Fruit fly (Drosophila melanogaster): Measurements from ENCODE around the gene AdamTS-A.

The AdamTS-A gene

DNA sequence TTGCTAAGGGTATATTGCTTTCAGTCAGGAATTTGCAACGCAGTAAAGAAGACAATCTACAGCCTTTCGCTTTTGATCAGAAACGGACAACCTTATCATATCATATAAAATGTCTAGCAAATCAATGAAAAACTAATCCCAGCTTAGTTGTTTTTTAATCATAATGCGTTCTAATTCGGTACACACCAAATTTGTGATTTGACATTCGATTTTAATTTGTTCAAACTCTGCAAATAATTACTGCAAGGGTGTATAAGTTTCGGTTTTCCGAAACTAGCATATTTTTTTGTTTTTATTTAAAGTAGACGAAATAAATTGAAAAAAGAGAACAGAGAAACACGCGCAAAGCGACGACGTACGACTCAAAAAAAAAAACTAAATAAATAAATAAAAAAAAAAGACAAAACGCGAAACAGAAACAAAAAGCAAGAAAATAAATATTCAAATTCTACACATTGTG lies 3.2 kb downstream of the AdamTS-A start (continued):
- TF ChIP-seq E2f2 (GFP tag; IDR thresholded peaks at IDR 0.05) (peak; percentile 11; the same call in 1 of the 2 replicates), tup (GFP tag; optimal IDR thresholded peaks at IDR 0.05) (no peak), Xrp1 (GFP tag; IDR thresholded peaks at IDR 0.05) (peak; percentile 35; the same call in 1 of the 2 replicates), Myb (GFP tag; optimal IDR thresholded peaks at IDR 0.05) (peak; percentile 30), ken (GFP tag; IDR thresholded peaks at IDR 0.05) (no peak), Dp (GFP tag; optimal IDR thresholded peaks at IDR 0.05) (no peak), BtbVII (GFP tag; optimal IDR thresholded peaks at IDR 0.05) (peak; percentile 42), zfh1 (GFP tag; IDR thresholded peaks at IDR 0.05) (no peak; the same call in 2 of the 3 replicates), CG6813 (GFP tag; optimal IDR thresholded peaks at IDR 0.05) (peak; percentile 29), CG9215 (GFP tag; IDR thresholded peaks at IDR 0.05) (peak; percentile 47), PHDP (tag; optimal IDR thresholded peaks at IDR 0.05) (peak; percentile 46), CG9609 (GFP tag; optimal IDR thresholded peaks at IDR 0.05) (peak; percentile 53), Gug (GFP tag; IDR thresholded peaks at IDR 0.05) (peak; percentile 19; the same call in 1 of the 4 replicates), dpn (GFP tag; optimal IDR thresholded peaks at IDR 0.05) (peak in 1 of 2 experiments; percentile 56), CG2678 (tag; optimal IDR thresholded peaks at IDR 0.05) (peak; percentile 77), GATAe (GFP tag; conservative IDR thresholded peaks at IDR 0.05) (no peak), Hr39 (optimal IDR thresholded peaks at IDR 0.05) (no peak), CG3065 (GFP tag; optimal IDR thresholded peaks at IDR 0.05) (no peak), emc (GFP tag; optimal IDR thresholded peaks at IDR 0.05) (peak; percentile 8), CG4820 (GFP tag; optimal IDR thresholded peaks at IDR 0.05) (peak; percentile 8), grau (tag; optimal IDR thresholded peaks at IDR 0.05) (peak; percentile 72), CG10431 (GFP tag; optimal IDR thresholded peaks at IDR 0.05) (no peak), Atf-2 (GFP tag; optimal IDR thresholded peaks at IDR 0.05) (peak; percentile 20), Oaz (GFP tag; IDR thresholded peaks at IDR 0.05) (peak; percentile 49; the same call in 1 of the 2 replicates), Elba2 (GFP tag; optimal IDR thresholded peaks at IDR 0.05) (no peak), Blimp-1 (GFP tag; optimal IDR thresholded peaks at IDR 0.05) (peak; percentile 28), HmgD (GFP tag; optimal IDR thresholded peaks at IDR 0.05) (no peak), btn (GFP tag; optimal IDR thresholded peaks at IDR 0.05) (no peak), CoRest (tag; optimal IDR thresholded peaks at IDR 0.05) (peak; percentile 79), CG12744 (GFP tag; optimal IDR thresholded peaks at IDR 0.05) (no peak), CG13424 (tag; optimal IDR thresholded peaks at IDR 0.05) (peak; percentile 62), BEAF-32 (GFP tag; optimal IDR thresholded peaks at IDR 0.05) (no peak), CG4282 (GFP tag; optimal IDR thresholded peaks at IDR 0.05) (peak; percentile 44), maf-S (GFP tag; optimal IDR thresholded peaks at IDR 0.05) (peak; percentile 3), CG1832 (GFP tag; optimal IDR thresholded peaks at IDR 0.05) (no peak), az2 (GFP tag; optimal IDR thresholded peaks at IDR 0.05) (peak; percentile 38), Rx (GFP tag; IDR thresholded peaks at IDR 0.05) (0 out of 2 replicates have a peak, but pooled peaks have one; percentile 21), tio (GFP tag; optimal IDR thresholded peaks at IDR 0.05) (peak; percentile 35), gem (tag; optimal IDR thresholded peaks at IDR 0.05) (peak; percentile 74), C15 (GFP tag; IDR thresholded peaks at IDR 0.05) (no peak), CG8388 (GFP tag; optimal IDR thresholded peaks at IDR 0.05) (no peak), Camta (GFP tag; optimal IDR thresholded peaks at IDR 0.05) (no peak), dmrt99B (tag; optimal IDR thresholded peaks at IDR 0.05) (peak; percentile 46), ewg (GFP tag; optimal IDR thresholded peaks at IDR 0.05) (no peak), slp2 (GFP tag; optimal IDR thresholded peaks at IDR 0.05) (no peak), CG13894 (tag; optimal IDR thresholded peaks at IDR 0.05) (no peak), wor (GFP tag; IDR thresholded peaks at IDR 0.05) (no peak), HLH4C (GFP tag; IDR thresholded peaks at IDR 0.05; ENCODE audit: partially characterized antibody) (no peak), dysf (GFP tag; IDR thresholded peaks at IDR 0.05) (peak; percentile 68; the same call in 1 of the 3 replicates), CG7271 (tag; optimal IDR thresholded peaks at IDR 0.05) (no peak), CG30403 (GFP tag; optimal IDR thresholded peaks at IDR 0.05) (peak; percentile 51)

Data from whole organism, embryonic.